Fruit fly (Drosophila melanogaster) whole organism, prepupa: Measurements from ENCODE around the gene CG6983.

ENCODE experiments used
- CG10631 ChIP-seq: fragments of 200-800 bp; sonication (Bioruptor generic); optimal IDR thresholded peaks from 2 replicates; lab custom pipeline; 2016; ENCODE audit warnings: missing biosample characterization, missing genetic modification characterization
- CG11294 ChIP-seq: fragments of 200-800 bp; sonication (Bioruptor generic); IDR thresholded peaks from 2 replicates; pipeline ENCODE4 v1.3.6; 2022; ENCODE audit warnings: missing biosample characterization, missing genetic modification characterization
- CG11762 ChIP-seq: fragments of 200-800 bp; sonication (Bioruptor generic); optimal IDR thresholded peaks from 3 replicates; lab custom pipeline; 2016; ENCODE audit warnings: missing biosample characterization, missing genetic modification characterization; ENCODE audit not compliant: insufficient read depth
- CG15336 ChIP-seq: fragments of 200-800 bp; sonication (Bioruptor generic); IDR thresholded peaks from 2 replicates; pipeline ENCODE4 v1.3.6; 2022; ENCODE audit warnings: missing biosample characterization, missing genetic modification characterization
- CG3032 ChIP-seq: fragments of 200-800 bp; optimal IDR thresholded peaks from 2 replicates; lab custom pipeline; 2019; ENCODE audit warnings: missing biosample characterization, mild to moderate bottlenecking, missing genetic modification characterization, moderate library complexity
- CG31627 ChIP-seq: fragments of 200-800 bp; sonication (Bioruptor generic); optimal IDR thresholded peaks from 3 replicates; lab custom pipeline; 2016; ENCODE audit warnings: missing biosample characterization, missing genetic modification characterization
- CG32006 ChIP-seq: fragments of 200-800 bp; sonication (Bioruptor generic); optimal IDR thresholded peaks from 3 replicates; lab custom pipeline; 2017; ENCODE audit warnings: missing biosample characterization, mild to moderate bottlenecking, missing genetic modification characterization
- CG34406 ChIP-seq: fragments of 200-800 bp; sonication (Bioruptor generic); optimal IDR thresholded peaks from 3 replicates; lab custom pipeline; 2016; ENCODE audit warnings: missing biosample characterization, missing genetic modification characterization
- CG3919 ChIP-seq: fragments of 200-800 bp; sonication (Bioruptor generic); optimal IDR thresholded peaks from 3 replicates; lab custom pipeline; 2016; ENCODE audit warnings: missing biosample characterization, missing genetic modification characterization
- CG4318 ChIP-seq: fragments of 200-800 bp; sonication (Bioruptor generic); optimal IDR thresholded peaks from 3 replicates; lab custom pipeline; 2017; ENCODE audit warnings: missing biosample characterization, mild to moderate bottlenecking, missing genetic modification characterization
- CG6163 ChIP-seq: fragments of 200-800 bp; sonication (Bioruptor generic); IDR thresholded peaks from 3 replicates; pipeline ENCODE4 v1.3.6; 2022; ENCODE audit warnings: missing biosample characterization, missing genetic modification characterization
- CG6276 ChIP-seq: fragments of 200-800 bp; sonication (Bioruptor generic); optimal IDR thresholded peaks from 2 replicates; lab custom pipeline; 2017; ENCODE audit warnings: missing biosample characterization, mild to moderate bottlenecking, missing genetic modification characterization
- CG6792 ChIP-seq: fragments of 200-800 bp; sonication (Bioruptor generic); optimal IDR thresholded peaks from 3 replicates; lab custom pipeline; 2016; ENCODE audit warnings: missing biosample characterization, missing genetic modification characterization
- CG6854 ChIP-seq: fragments of 200-800 bp; sonication (Bioruptor generic); optimal IDR thresholded peaks from 2 replicates; lab custom pipeline; 2017; ENCODE audit warnings: missing biosample characterization, mild to moderate bottlenecking, missing genetic modification characterization
- CG7368 ChIP-seq: fragments of 200-800 bp; sonication (Bioruptor generic); optimal IDR thresholded peaks from 3 replicates; lab custom pipeline; 2016; ENCODE audit warnings: missing biosample characterization, missing genetic modification characterization
- CG8319 ChIP-seq: fragments of 200-800 bp; sonication (Bioruptor generic); optimal IDR thresholded peaks from 3 replicates; lab custom pipeline; 2016; ENCODE audit warnings: missing biosample characterization, missing genetic modification characterization
- CG8632 ChIP-seq: fragments of 200-800 bp; sonication (Bioruptor generic); optimal IDR thresholded peaks from 3 replicates; lab custom pipeline; 2016; ENCODE audit warnings: missing biosample characterization, missing genetic modification characterization
- CG9139 ChIP-seq: fragments of 200-800 bp; sonication (Bioruptor generic); optimal IDR thresholded peaks from 3 replicates; lab custom pipeline; 2017; ENCODE audit warnings: missing biosample characterization, mild to moderate bottlenecking, missing genetic modification characterization
- Eip75B ChIP-seq: fragments of 200-800 bp; sonication (Bioruptor generic); optimal IDR thresholded peaks from 3 replicates; lab custom pipeline; 2016; ENCODE audit warnings: missing biosample characterization, missing genetic modification characterization
- Eip78C ChIP-seq: fragments of 200-800 bp; sonication (Bioruptor generic); peaks from one replicate; lab custom pipeline; 2016; ENCODE audit warnings: missing biosample characterization, missing genetic modification characterization
- Ets21C ChIP-seq: fragments of 200-800 bp; sonication (Bioruptor generic); optimal IDR thresholded peaks from 3 replicates; lab custom pipeline; 2016; ENCODE audit warnings: missing biosample characterization, missing genetic modification characterization
- Ets96B ChIP-seq: fragments of 200-800 bp; optimal IDR thresholded peaks from 2 replicates; lab custom pipeline; 2019; ENCODE audit warnings: missing biosample characterization, mild to moderate bottlenecking, missing genetic modification characterization, moderate library complexity
- Hr39 ChIP-seq: fragments of 200-800 bp; sonication (Bioruptor generic); optimal IDR thresholded peaks from 2 replicates; lab custom pipeline; 2016; ENCODE audit warnings: missing biosample characterization, missing genetic modification characterization
- Hr4 ChIP-seq: fragments of 200-800 bp; sonication (Bioruptor generic); optimal IDR thresholded peaks from 3 replicates; lab custom pipeline; 2016; ENCODE audit warnings: missing biosample characterization, missing genetic modification characterization
- Met ChIP-seq: fragments of 200-800 bp; sonication (Bioruptor generic); optimal IDR thresholded peaks from 3 replicates; lab custom pipeline; 2016; ENCODE audit warnings: missing biosample characterization, missing genetic modification characterization
- Smox ChIP-seq: fragments of 200-800 bp; sonication (Bioruptor generic); optimal IDR thresholded peaks from 3 replicates; lab custom pipeline; 2016; ENCODE audit warnings: missing biosample characterization, missing genetic modification characterization
- Sox102F ChIP-seq: fragments of 200-800 bp; sonication (Bioruptor generic); optimal IDR thresholded peaks from 2 replicates; lab custom pipeline; 2016; ENCODE audit warnings: missing biosample characterization, mild to moderate bottlenecking, missing genetic modification characterization
- Sox14 ChIP-seq: fragments of 200-800 bp; sonication (Bioruptor generic); optimal IDR thresholded peaks from 3 replicates; lab custom pipeline; 2016; ENCODE audit warnings: missing biosample characterization, missing genetic modification characterization
- Sox15 ChIP-seq: fragments of 200-800 bp; sonication (Bioruptor generic); optimal IDR thresholded peaks from 3 replicates; lab custom pipeline; 2016; ENCODE audit warnings: missing biosample characterization, missing genetic modification characterization
- achi ChIP-seq: fragments of 200-800 bp; sonication (Bioruptor generic); optimal IDR thresholded peaks from 3 replicates; lab custom pipeline; 2016; ENCODE audit warnings: missing biosample characterization, missing genetic modification characterization
- acj6 ChIP-seq: fragments of 200-800 bp; sonication (Bioruptor generic); optimal IDR thresholded peaks from 3 replicates; lab custom pipeline; 2016; ENCODE audit warnings: missing biosample characterization, missing genetic modification characterization
- dac ChIP-seq: fragments of 200-800 bp; sonication (Bioruptor generic); optimal IDR thresholded peaks from 2 replicates; lab custom pipeline; 2017; ENCODE audit warnings: missing biosample characterization, mild to moderate bottlenecking, missing genetic modification characterization
- dsx ChIP-seq: fragments of 200-800 bp; optimal IDR thresholded peaks from 3 replicates; lab custom pipeline; 2019; ENCODE audit warnings: missing biosample characterization, mild to moderate bottlenecking, missing genetic modification characterization, moderate library complexity; ENCODE audit not compliant: poor library complexity, severe bottlenecking
- eg ChIP-seq: fragments of 200-800 bp; sonication (Bioruptor generic); IDR thresholded peaks from 3 replicates; pipeline ENCODE4 v1.3.6; 2022; ENCODE audit warnings: missing biosample characterization, missing genetic modification characterization
- esn ChIP-seq: fragments of 200-800 bp; sonication (Bioruptor generic); optimal IDR thresholded peaks from 2 replicates; lab custom pipeline; 2016; ENCODE audit warnings: missing biosample characterization, mild to moderate bottlenecking, missing genetic modification characterization, moderate library complexity
- fd59A ChIP-seq: fragments of 200-800 bp; sonication (Bioruptor generic); optimal IDR thresholded peaks from 2 replicates; lab custom pipeline; 2017; ENCODE audit warnings: missing biosample characterization, mild to moderate bottlenecking, missing genetic modification characterization, missing genetic modification reagents
- fkh ChIP-seq: fragments of 200-800 bp; sonication (Bioruptor generic); optimal IDR thresholded peaks from 3 replicates; lab custom pipeline; 2017; ENCODE audit warnings: missing biosample characterization, mild to moderate bottlenecking, missing genetic modification characterization, moderate library complexity
- lz ChIP-seq: fragments of 200-800 bp; sonication (Bioruptor generic); optimal IDR thresholded peaks from 3 replicates; lab custom pipeline; 2016; ENCODE audit warnings: missing biosample characterization, missing genetic modification characterization
- net ChIP-seq: fragments of 200-800 bp; sonication (Bioruptor generic); optimal IDR thresholded peaks from 3 replicates; lab custom pipeline; 2016; ENCODE audit warnings: missing biosample characterization, missing genetic modification characterization
- pdm3 ChIP-seq: fragments of 200-800 bp; sonication (Bioruptor generic); optimal IDR thresholded peaks from 3 replicates; lab custom pipeline; 2016; ENCODE audit warnings: missing biosample characterization, missing genetic modification characterization
- salr ChIP-seq, 2 experiments: fragments of 200-800 bp; sonication (Bioruptor generic); optimal IDR thresholded peaks; 3 replicates each; lab custom pipeline; 2016 to 2018; ENCODE audit warnings: missing biosample characterization in 2 of 2, missing genetic modification characterization in 2 of 2, mild to moderate bottlenecking in 1 of 2
- spab ChIP-seq: fragments of 200-800 bp; sonication (Bioruptor generic); optimal IDR thresholded peaks from 2 replicates; lab custom pipeline; 2017; ENCODE audit warnings: missing biosample characterization, mild to moderate bottlenecking, missing genetic modification characterization, missing genetic modification reagents
- ss ChIP-seq, 2 experiments: fragments of 200-800 bp; sonication (Bioruptor generic); optimal IDR thresholded peaks; 2 replicates in 1 of 2; 3 replicates in 1 of 2; lab custom pipeline; 2017 to 2018; ENCODE audit warnings: mild to moderate bottlenecking in 2 of 2, missing biosample characterization in 2 of 2, missing genetic modification characterization in 2 of 2, moderate library complexity in 1 of 2
- svp ChIP-seq: fragments of 200-800 bp; sonication (Bioruptor generic); peaks from one replicate; lab custom pipeline; 2016; ENCODE audit warnings: missing biosample characterization, missing genetic modification characterization
- topi ChIP-seq: fragments of 200-800 bp; sonication (Bioruptor generic); optimal IDR thresholded peaks from 3 replicates; lab custom pipeline; 2016; ENCODE audit warnings: missing biosample characterization, missing genetic modification characterization
- vri ChIP-seq: fragments of 200-800 bp; sonication (Bioruptor generic); optimal IDR thresholded peaks from 3 replicates; lab custom pipeline; 2016; ENCODE audit warnings: missing biosample characterization, mild to moderate bottlenecking, missing genetic modification characterization

The CG6983 gene

DNA sequence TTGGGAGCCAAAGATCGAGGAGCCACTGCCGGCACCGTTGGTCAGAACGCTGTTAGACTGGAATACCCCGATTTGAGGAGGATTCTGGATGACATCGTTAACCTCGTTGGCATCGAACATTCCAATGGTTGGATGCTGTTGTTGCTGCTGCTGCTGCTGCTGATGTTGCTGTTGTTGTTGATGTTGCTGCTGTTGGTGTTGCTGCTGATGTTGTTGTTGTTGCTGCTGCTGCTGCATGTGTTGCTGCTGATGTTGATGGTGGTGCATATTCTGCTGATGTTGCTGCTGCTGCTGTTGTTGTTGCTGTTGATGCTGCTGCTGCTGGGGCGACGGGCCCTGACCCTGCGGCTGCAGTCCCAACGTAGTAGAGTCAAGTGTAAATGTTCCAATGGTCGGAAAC is 11.6 kb downstream of the CG6983 start:
- TF ChIP-seq Eip75B (GFP tag; lab: Kevin White, UChicago) (no peak), achi (GFP tag; lab: Kevin White, UChicago) (no peak), Sox14 (GFP tag; lab: Kevin White, UChicago) (no peak), Sox15 (GFP tag; lab: Kevin White, UChicago) (no peak), Sox102F (GFP tag; lab: Kevin White, UChicago) (no peak), ss (GFP tag; optimal IDR thresholded peaks at IDR 0.05; lab: Kevin White, UChicago) (no peak), net (no peak), CG6792 (no peak), CG10631 (GFP tag; lab: Kevin White, UChicago) (no peak), CG7368 (GFP tag; lab: Kevin White, UChicago) (no peak), CG8632 (GFP tag; lab: Kevin White, UChicago) (no peak), CG11762 (GFP tag; lab: Kevin White, UChicago) (no peak), Hr39 (no peak), CG3919 (no peak), CG8319 (GFP tag; lab: Kevin White, UChicago) (no peak), fd59A (GFP tag; lab: Kevin White, UChicago) (no peak), Ets96B (tag; lab: Kevin White, UChicago) (no peak), CG6854 (GFP tag; lab: Kevin White, UChicago) (no peak)

DNA sequence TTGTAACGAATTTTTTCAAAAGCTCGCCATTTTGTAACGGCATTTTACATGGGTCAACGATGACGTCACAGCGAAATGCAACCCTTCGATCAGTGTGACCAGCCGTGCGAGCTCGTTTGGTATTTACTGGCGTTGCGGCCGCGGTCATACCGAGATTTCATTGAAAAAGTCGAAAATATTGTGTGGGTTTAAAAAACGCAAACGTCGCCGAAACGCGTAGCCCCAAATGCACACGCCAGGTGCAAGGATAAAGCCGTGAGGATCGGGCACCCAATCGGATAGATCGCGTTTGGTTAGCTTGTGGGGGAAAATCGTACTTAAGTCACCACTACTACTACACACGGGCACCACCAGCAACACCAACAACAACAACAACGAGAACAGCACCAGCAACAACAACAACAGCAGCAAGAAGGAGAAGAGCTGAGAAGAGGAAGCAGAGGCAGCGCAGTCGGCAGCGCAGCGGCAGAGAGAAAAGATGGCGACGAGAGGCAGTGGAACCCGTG is 24.3 kb downstream of the CG6983 start, which contains the start of gene Cbl:
Gene Cbl (plus strand): TSS at position 124 of the 506 bp plus-strand sequence.
- TF ChIP-seq Eip78C (GFP tag; lab: Kevin White, UChicago), result peak; percentile 66
- no peak for TF ChIP-seq Eip75B (GFP tag; lab: Kevin White, UChicago)
- peak; percentile 22 for TF ChIP-seq Sox14 (GFP tag; lab: Kevin White, UChicago)
- TF ChIP-seq CG3919, result no peak
- peak; percentile 17 for TF ChIP-seq esn (GFP tag; lab: Kevin White, UChicago)
- no peak for TF ChIP-seq pdm3 (GFP tag; lab: Kevin White, UChicago)
- peak; percentile 60 for TF ChIP-seq CG6854 (GFP tag; lab: Kevin White, UChicago)
- TF ChIP-seq CG3032, result peak; percentile 24
- no peak for TF ChIP-seq topi
- TF ChIP-seq spab, result no peak
- TF ChIP-seq CG15336 (GFP tag; lab: Robert Waterston, UW), result no peak
- TF ChIP-seq dsx, result no peak
- TF ChIP-seq net, result no peak
- TF ChIP-seq CG9139 (GFP tag; lab: Kevin White, UChicago), result no peak

DNA sequence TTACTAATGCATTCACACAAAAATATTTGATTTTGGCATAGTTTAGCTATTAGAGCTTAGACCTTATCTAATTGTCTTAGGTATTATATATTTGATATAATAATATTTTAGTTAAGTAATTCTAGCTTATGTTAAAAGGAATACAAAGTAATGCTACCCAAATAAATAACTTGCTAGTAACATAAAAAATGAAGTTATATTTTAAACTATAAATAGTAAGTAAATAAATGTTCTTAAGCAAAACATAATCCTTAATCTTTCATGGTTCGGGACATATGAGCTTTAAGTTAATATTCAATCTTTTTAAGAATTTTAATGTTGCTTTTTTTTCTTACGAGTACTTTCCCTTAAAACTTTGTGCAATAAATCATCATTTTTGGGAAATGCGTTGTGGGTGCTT is 26.0 kb downstream of the CG6983 start:
- no peak for TF ChIP-seq esn (GFP tag; lab: Kevin White, UChicago)
- TF ChIP-seq CG32006 (GFP tag; lab: Kevin White, UChicago), result peak; percentile 90
- peak in 1 of 2 experiments; percentile 67 for TF ChIP-seq salr (GFP tag; optimal IDR thresholded peaks at IDR 0.05; lab: Kevin White, UChicago)
- TF ChIP-seq CG6792, result no peak
- no peak for TF ChIP-seq CG31627 (GFP tag; lab: Kevin White, UChicago)
- TF ChIP-seq Smox (GFP tag; lab: Kevin White, UChicago), result no peak
- peak; percentile 23 for TF ChIP-seq CG3919
- peak; percentile 85 for TF ChIP-seq CG4318 (GFP tag; lab: Kevin White, UChicago)
- TF ChIP-seq pdm3 (GFP tag; lab: Kevin White, UChicago), result no peak
- no peak for TF ChIP-seq fkh (GFP tag; lab: Kevin White, UChicago)
- no peak for TF ChIP-seq eg (GFP tag; lab: Robert Waterston, UW)
- no peak for TF ChIP-seq CG9139 (GFP tag; lab: Kevin White, UChicago)
- peak; percentile 85 for TF ChIP-seq Eip78C (GFP tag; lab: Kevin White, UChicago)
- peak; percentile 14 for TF ChIP-seq dac (GFP tag; lab: Kevin White, UChicago)
- no peak for TF ChIP-seq dsx
- no peak for TF ChIP-seq Ets21C (GFP tag; lab: Kevin White, UChicago)
- no peak for TF ChIP-seq svp (GFP tag; lab: Kevin White, UChicago)
- TF ChIP-seq lz (GFP tag; lab: Kevin White, UChicago), result no peak
- peak; percentile 2 for TF ChIP-seq CG8632 (GFP tag; lab: Kevin White, UChicago)
- TF ChIP-seq achi (GFP tag; lab: Kevin White, UChicago), result no peak
- TF ChIP-seq CG8319 (GFP tag; lab: Kevin White, UChicago), result no peak
- TF ChIP-seq acj6 (GFP tag; lab: Kevin White, UChicago), result peak; percentile 15
- no peak for TF ChIP-seq vri (GFP tag; lab: Kevin White, UChicago)
- no peak for TF ChIP-seq ss (GFP tag; optimal IDR thresholded peaks at IDR 0.05; lab: Kevin White, UChicago)
- TF ChIP-seq Met (GFP tag; lab: Kevin White, UChicago), result no peak
- no peak for TF ChIP-seq Sox14 (GFP tag; lab: Kevin White, UChicago)
- peak; percentile 3 for TF ChIP-seq CG3032
- peak; percentile 5 for TF ChIP-seq Ets96B (tag; lab: Kevin White, UChicago)
- TF ChIP-seq Hr4 (GFP tag; lab: Kevin White, UChicago), result peak; percentile 65
- TF ChIP-seq CG6163 (GFP tag; lab: Robert Waterston, UW), result no peak
- TF ChIP-seq CG6276 (GFP tag; lab: Kevin White, UChicago), result no peak
- peak; percentile 34 for TF ChIP-seq net
- TF ChIP-seq CG11294 (GFP tag; lab: Robert Waterston, UW), result no peak
- TF ChIP-seq CG34406 (GFP tag; lab: Kevin White, UChicago), result peak; percentile 25
